Worm (Caenorhabditis elegans) whole organism, L4 larva: Measurements from ENCODE around the gene B0464.6.

Experiments used
- F37D6.2 ChIP-seq: sonication (generic microtip); optimal IDR thresholded peaks from 2 replicates; lab custom pipeline; 2016; ENCODE audit warnings: mild to moderate bottlenecking, missing genetic modification characterization, missing compliant biosample characterization
- F49E8.2 ChIP-seq: sonication (generic microtip); optimal IDR thresholded peaks from 2 replicates; lab custom pipeline; 2016; ENCODE audit warnings: missing compliant biosample characterization, mild to moderate bottlenecking, missing genetic modification characterization, borderline replicate concordance
- T20F7.1 ChIP-seq: fragments of 200-800 bp; sonication (Bioruptor generic); optimal IDR thresholded peaks from 2 replicates; lab custom pipeline; 2018; ENCODE audit warnings: mild to moderate bottlenecking, missing genetic modification characterization, missing compliant biosample characterization
- Y48G9A.11 ChIP-seq: fragments of 200-800 bp; sonication (Bioruptor generic); IDR thresholded peaks from 2 replicates; pipeline ENCODE4 v1.3.6; 2022; ENCODE audit warnings: missing genetic modification reagents, missing genetic modification characterization, missing compliant biosample characterization
- Y75B8A.6 ChIP-seq: fragments of 200-800 bp; sonication (Bioruptor generic); IDR thresholded peaks from 2 replicates; pipeline ENCODE4 v1.3.6; 2022; ENCODE audit warnings: missing genetic modification reagents, missing genetic modification characterization, missing compliant biosample characterization
- ZK337.2 ChIP-seq: fragments of 200-800 bp; sonication (Bioruptor generic); IDR thresholded peaks from 2 replicates; pipeline ENCODE4 v1.3.6; 2022; ENCODE audit warnings: missing genetic modification reagents, missing genetic modification characterization, missing compliant biosample characterization
- aha-1 ChIP-seq: fragments of 150-350 bp; peaks from one replicate; lab custom pipeline; 2014; ENCODE audit warnings: missing biosample characterization, missing genetic modification characterization
- arid-1 ChIP-seq: fragments of 200-800 bp; sonication (Bioruptor generic); conservative IDR thresholded peaks from 2 replicates; pipeline ENCODE4 v1.3.6; 2022; ENCODE audit warnings: missing genetic modification reagents, missing genetic modification characterization, missing compliant biosample characterization
- ceh-28 ChIP-seq: fragments of 150-350 bp; optimal IDR thresholded peaks from 2 replicates; lab custom pipeline; 2014; ENCODE audit warnings: missing biosample characterization, missing genetic modification reagents, missing genetic modification characterization
- ceh-32 ChIP-seq: sonication (generic microtip); optimal IDR thresholded peaks from 2 replicates; lab custom pipeline; 2016; ENCODE audit warnings: mild to moderate bottlenecking, missing genetic modification characterization, missing compliant biosample characterization; ENCODE audit not compliant: poor library complexity
- ceh-44 ChIP-seq: fragments of 200-800 bp; sonication (Bioruptor generic); IDR thresholded peaks from 2 replicates; pipeline ENCODE4 v1.3.6; 2022; ENCODE audit warnings: missing genetic modification reagents, missing genetic modification characterization, missing compliant biosample characterization
- ceh-82 ChIP-seq: sonication (generic microtip); optimal IDR thresholded peaks from 2 replicates; lab custom pipeline; 2017; ENCODE audit warnings: missing biosample characterization, missing genetic modification characterization
- daf-16 ChIP-seq, 3 experiments: sonication (generic microtip); optimal IDR thresholded peaks; 2 replicates each; lab custom pipeline; 2016 to 2017; ENCODE audit warnings: missing genetic modification characterization in 3 of 3, missing genetic modification reagents in 3 of 3, mild to moderate bottlenecking in 2 of 3, missing compliant biosample characterization in 2 of 3, missing biosample characterization in 1 of 3, moderate library complexity in 1 of 3
- daf-19 ChIP-seq: fragments of 200-800 bp; sonication (Bioruptor generic); conservative IDR thresholded peaks from 2 replicates; pipeline ENCODE4 v1.3.6; 2022; ENCODE audit warnings: missing genetic modification characterization, missing compliant biosample characterization
- daf-8 ChIP-seq: fragments of 200-800 bp; sonication (Bioruptor generic); IDR thresholded peaks from 2 replicates; pipeline ENCODE4 v1.3.6; 2022; ENCODE audit warnings: missing genetic modification characterization, missing compliant biosample characterization
- dmd-8 ChIP-seq: fragments of 200-800 bp; sonication (Bioruptor generic); IDR thresholded peaks from 2 replicates; pipeline ENCODE4 v1.3.6; 2022; ENCODE audit warnings: missing genetic modification characterization, missing compliant biosample characterization
- dmd-9 ChIP-seq: fragments of 200-800 bp; sonication (Bioruptor generic); IDR thresholded peaks from 2 replicates; pipeline ENCODE4 v1.3.6; 2022; ENCODE audit warnings: missing genetic modification reagents, missing genetic modification characterization, missing compliant biosample characterization
- dpl-1 ChIP-seq: fragments of 150-350 bp; optimal IDR thresholded peaks from 2 replicates; lab custom pipeline; 2014; ENCODE audit warnings: missing biosample characterization, missing genetic modification reagents, missing genetic modification characterization
- duxl-1 ChIP-seq: sonication (generic microtip); optimal IDR thresholded peaks from 2 replicates; lab custom pipeline; 2016; ENCODE audit warnings: mild to moderate bottlenecking, missing genetic modification characterization, moderate library complexity, missing compliant biosample characterization; ENCODE audit not compliant: poor library complexity
- hif-1 ChIP-seq, 2 experiments: sonication (generic microtip); optimal IDR thresholded peaks; 2 replicates each; lab custom pipeline; 2016 to 2017; ENCODE audit warnings: missing compliant biosample characterization in 2 of 2, missing genetic modification characterization in 2 of 2, missing genetic modification reagents in 2 of 2, missing genotype in 2 of 2, mild to moderate bottlenecking in 1 of 2
- hmg-1.1 ChIP-seq: fragments of 200-800 bp; sonication (Bioruptor generic); IDR thresholded peaks from 2 replicates; pipeline ENCODE4 v1.3.6; 2022; ENCODE audit warnings: missing genetic modification reagents, missing genetic modification characterization, missing compliant biosample characterization
- lim-7 ChIP-seq: fragments of 200-800 bp; sonication (Bioruptor generic); IDR thresholded peaks from 2 replicates; pipeline ENCODE4 v1.3.6; 2022; ENCODE audit warnings: missing genetic modification characterization, missing compliant biosample characterization
- lin-1 ChIP-seq: fragments of 200-800 bp; sonication (Bioruptor generic); IDR thresholded peaks from 2 replicates; pipeline ENCODE4 v1.3.6; 2022; ENCODE audit warnings: missing genetic modification reagents, missing genetic modification characterization, missing compliant biosample characterization
- lin-13 ChIP-seq: fragments of 150-350 bp; optimal IDR thresholded peaks from 2 replicates; lab custom pipeline; 2014; ENCODE audit warnings: missing biosample characterization, missing genetic modification reagents, missing genetic modification characterization
- lin-15B ChIP-seq: fragments of 150-350 bp; sonication (generic microtip); optimal IDR thresholded peaks from 3 replicates; lab custom pipeline; 2014; ENCODE audit warnings: missing biosample characterization, missing genetic modification characterization
- lin-29 ChIP-seq: fragments of 200-800 bp; sonication (Bioruptor generic); IDR thresholded peaks from 2 replicates; pipeline ENCODE4 v1.3.6; 2022; ENCODE audit warnings: missing genetic modification reagents, missing genetic modification characterization, missing compliant biosample characterization
- lin-38 ChIP-seq: fragments of 200-800 bp; sonication (Bioruptor generic); IDR thresholded peaks from 2 replicates; pipeline ENCODE4 v1.3.6; 2022; ENCODE audit warnings: missing genetic modification reagents, missing genetic modification characterization, missing compliant biosample characterization
- lsy-2 ChIP-seq, 2 experiments: fragments of 150-350 bp in 1 of 2; sonication (generic microtip) in 1 of 2; optimal IDR thresholded peaks; 2 replicates each; lab custom pipeline; 2014 to 2017; ENCODE audit warnings: missing biosample characterization in 2 of 2, missing genetic modification characterization in 2 of 2
- mdl-1 ChIP-seq, 2 experiments: fragments of 150-350 bp in 1 of 2; sonication (generic microtip) in 1 of 2; optimal IDR thresholded peaks; 2 replicates each; lab custom pipeline; 2014 to 2017; ENCODE audit warnings: missing biosample characterization in 2 of 2, missing genetic modification characterization in 2 of 2
- mes-2 ChIP-seq: sonication (generic microtip); optimal IDR thresholded peaks from 2 replicates; lab custom pipeline; 2016; ENCODE audit warnings: missing genotype, mild to moderate bottlenecking, missing genetic modification characterization, missing compliant biosample characterization; ENCODE audit not compliant: poor library complexity, severe bottlenecking
- nhr-10 ChIP-seq: fragments of 150-350 bp; optimal IDR thresholded peaks from 2 replicates; lab custom pipeline; 2014; ENCODE audit warnings: missing biosample characterization, missing genetic modification characterization
- nhr-28 ChIP-seq: fragments of 150-350 bp; optimal IDR thresholded peaks from 2 replicates; lab custom pipeline; 2014; ENCODE audit warnings: missing biosample characterization, missing genetic modification characterization
- nhr-42 ChIP-seq: fragments of 200-800 bp; sonication (Bioruptor generic); IDR thresholded peaks from 2 replicates; pipeline ENCODE4 v1.3.6; 2022; ENCODE audit warnings: missing genetic modification characterization, missing compliant biosample characterization
- nhr-48 ChIP-seq: sonication (generic microtip); optimal IDR thresholded peaks from 2 replicates; lab custom pipeline; 2016; ENCODE audit warnings: mild to moderate bottlenecking, missing genetic modification characterization, missing compliant biosample characterization
- nhr-6 ChIP-seq: fragments of 150-350 bp; optimal IDR thresholded peaks from 2 replicates; lab custom pipeline; 2014; ENCODE audit warnings: missing biosample characterization, missing genetic modification characterization
- nhr-77 ChIP-seq: fragments of 150-350 bp; optimal IDR thresholded peaks from 2 replicates; lab custom pipeline; 2014; ENCODE audit warnings: missing biosample characterization, missing genetic modification characterization
- pha-4 ChIP-seq, 2 experiments: fragments of 150-350 bp in 1 of 2; fragments of 200-800 bp in 1 of 2; sonication (Bioruptor generic) in 1 of 2; IDR thresholded peaks in 1 of 2; optimal IDR thresholded peaks in 1 of 2; 2 replicates each; pipeline versions ENCODE4 v1.3.6 to Lab custom; 2014 to 2022; ENCODE audit warnings: missing genetic modification characterization in 2 of 2, missing genetic modification reagents in 2 of 2, missing biosample characterization in 1 of 2, missing compliant biosample characterization in 1 of 2
- php-3 ChIP-seq: fragments of 200-800 bp; sonication (Bioruptor generic); IDR thresholded peaks from 2 replicates; pipeline ENCODE4 v1.3.6; 2022; ENCODE audit warnings: missing genetic modification reagents, missing genetic modification characterization, missing compliant biosample characterization
- pqm-1 ChIP-seq: sonication (generic microtip); optimal IDR thresholded peaks from 2 replicates; lab custom pipeline; 2017; ENCODE audit warnings: missing biosample characterization, missing genetic modification characterization
- snpc-1.2 ChIP-seq: fragments of 200-800 bp; sonication (Bioruptor generic); IDR thresholded peaks from 2 replicates; pipeline ENCODE4 v1.3.6; 2022; ENCODE audit warnings: missing genetic modification reagents, missing genetic modification characterization, missing compliant biosample characterization
- tra-1 ChIP-seq: fragments of 200-800 bp; sonication (Bioruptor generic); IDR thresholded peaks from 2 replicates; pipeline ENCODE4 v1.3.6; 2022; ENCODE audit warnings: missing genetic modification reagents, missing genetic modification characterization, missing compliant biosample characterization
- vab-7 ChIP-seq: fragments of 200-800 bp; sonication (Bioruptor generic); IDR thresholded peaks from 2 replicates; pipeline ENCODE4 v1.3.6; 2022; ENCODE audit warnings: missing genetic modification reagents, missing genetic modification characterization, missing compliant biosample characterization
- zfp-2 ChIP-seq: sonication (generic microtip); optimal IDR thresholded peaks from 2 replicates; lab custom pipeline; 2016; ENCODE audit warnings: mild to moderate bottlenecking, missing genetic modification characterization, missing compliant biosample characterization
- zip-2 ChIP-seq: fragments of 150-350 bp; optimal IDR thresholded peaks from 2 replicates; lab custom pipeline; 2014; ENCODE audit warnings: missing biosample characterization, missing genetic modification characterization
- ztf-11 ChIP-seq: fragments of 150-350 bp; optimal IDR thresholded peaks from 2 replicates; lab custom pipeline; 2014; ENCODE audit warnings: missing biosample characterization, missing genetic modification characterization
- ztf-7 ChIP-seq: fragments of 150-350 bp; optimal IDR thresholded peaks from 2 replicates; lab custom pipeline; 2014; ENCODE audit warnings: missing biosample characterization, missing genetic modification characterization

The B0464.6 gene

DNA sequence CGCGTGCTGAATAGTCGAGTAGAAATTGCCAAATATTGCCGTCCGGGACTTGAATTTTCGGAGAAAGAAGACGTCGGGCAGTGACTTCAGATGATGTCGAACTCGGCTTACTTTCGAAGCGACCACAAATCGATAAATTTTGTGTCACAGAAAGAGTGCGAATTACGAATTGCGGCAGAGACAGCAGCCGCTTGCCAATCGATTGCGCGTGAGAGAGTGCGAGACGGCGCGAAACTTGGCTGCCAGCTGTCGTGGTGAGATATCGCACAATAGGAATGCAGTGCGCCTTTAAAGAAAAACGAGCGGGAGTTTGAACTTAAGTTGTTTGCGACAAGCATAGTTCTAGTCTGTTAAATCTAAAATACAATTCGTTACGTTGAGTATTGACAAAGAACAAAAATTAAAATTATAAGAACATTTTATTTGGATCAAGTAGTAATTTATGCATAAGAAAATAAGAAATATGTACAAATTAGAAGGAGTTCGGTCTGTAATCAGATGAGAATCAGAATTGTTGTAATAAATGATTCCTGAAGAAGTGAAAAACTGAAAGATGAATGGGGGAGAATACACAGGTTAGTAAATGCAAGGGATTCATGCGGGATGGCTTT lies 22.2 kb downstream of the B0464.6 start, which contains the start of gene pir-2 (continued):
- peak; percentile 29 for TF ChIP-seq duxl-1 (tag; lab: Kevin White, UChicago)
- TF ChIP-seq hmg-1.1 (GFP tag; lab: Robert Waterston, UW): peak; percentile 81
- TF ChIP-seq nhr-48 (tag; lab: Kevin White, UChicago): peak; percentile 7
- TF ChIP-seq zfp-2 (tag; lab: Kevin White, UChicago): peak; percentile 16
- TF ChIP-seq zip-2 (tag; lab: Kevin White, UChicago): no peak
- peak in 1 of 2 experiments; percentile 54 for TF ChIP-seq hif-1 (tag; optimal IDR thresholded peaks at IDR 0.05; lab: Kevin White, UChicago)
- TF ChIP-seq nhr-10 (tag; lab: Kevin White, UChicago): peak; percentile 26
- TF ChIP-seq daf-8: no peak
- 0 out of 2 replicates have a peak, but pooled peaks have one; percentile 44 for TF ChIP-seq nhr-42 (GFP tag; lab: Robert Waterston, UW)
- TF ChIP-seq F37D6.2: peak; percentile 49
- TF ChIP-seq ceh-44 (GFP tag; lab: Robert Waterston, UW): no peak
- peak in 1 of 2 experiments; percentile 62 for TF ChIP-seq mdl-1 (tag; optimal IDR thresholded peaks at IDR 0.05; lab: Kevin White, UChicago)
- peak; percentile 71 for TF ChIP-seq aha-1 (tag; lab: Kevin White, UChicago)
- no peak for TF ChIP-seq lim-7 (GFP tag; lab: Robert Waterston, UW)
- TF ChIP-seq pqm-1 (tag; lab: Kevin White, UChicago): no peak
- TF ChIP-seq mes-2 (tag; lab: Kevin White, UChicago): peak; percentile 92
- peak; percentile 93 for TF ChIP-seq dpl-1 (GFP tag; lab: Kevin White, UChicago)
- TF ChIP-seq vab-7 (GFP tag; lab: Robert Waterston, UW): peak; percentile 41; the same call in 1 of the 2 replicates
- no peak for TF ChIP-seq daf-16 (GFP tag; optimal IDR thresholded peaks at IDR 0.05; lab: Kevin White, UChicago)
- TF ChIP-seq daf-16 (tag; optimal IDR thresholded peaks at IDR 0.05; lab: Kevin White, UChicago): peak; percentile 21
- no peak for TF ChIP-seq php-3
- no peak for TF ChIP-seq dmd-8 (GFP tag; lab: Robert Waterston, UW)
- peak; percentile 79 for TF ChIP-seq lin-38
- peak; percentile 31 for TF ChIP-seq nhr-77 (tag; lab: Kevin White, UChicago)

DNA sequence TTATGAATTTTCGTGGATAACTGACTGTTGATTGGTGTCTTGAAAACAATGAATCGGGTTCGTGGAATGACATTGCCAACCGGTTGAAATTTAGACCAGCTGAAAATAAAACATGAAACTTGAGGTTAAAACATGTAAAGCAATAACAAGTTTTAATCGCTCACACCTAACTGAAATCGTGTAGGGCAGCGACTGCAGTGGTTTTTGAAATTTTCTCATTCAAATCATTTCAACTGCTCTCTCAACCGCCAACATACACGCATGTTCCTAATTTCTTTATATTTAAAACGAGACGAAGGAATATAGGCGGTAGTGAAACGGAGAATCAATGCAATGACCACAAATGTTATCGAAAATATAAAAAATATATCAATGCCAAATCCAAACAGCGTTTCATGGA lies 22.9 kb downstream of the B0464.6 start:
- TF ChIP-seq ceh-28 (tag; lab: Kevin White, UChicago) (no peak), snpc-1.2 (no peak), daf-19 (GFP tag; lab: Robert Waterston, UW) (0 out of 2 replicates have a peak, but pooled peaks have one; percentile 25), Y75B8A.6 (GFP tag; lab: Robert Waterston, UW) (no peak), ceh-82 (tag; lab: Kevin White, UChicago) (no peak), Y48G9A.11 (0 out of 2 replicates have a peak, but pooled peaks have one; percentile 5), lin-38 (peak; percentile 31; the same call in 1 of the 2 replicates), lin-13 (GFP tag; lab: Kevin White, UChicago) (peak; percentile 40), F49E8.2 (tag; lab: Kevin White, UChicago) (peak; percentile 5), arid-1 (GFP tag; lab: Robert Waterston, UW) (0 out of 2 replicates have a peak, but pooled peaks have one; percentile 35), dpl-1 (GFP tag; lab: Kevin White, UChicago) (no peak)
- TF ChIP-seq, all 104 proteins: peak for 6

DNA sequence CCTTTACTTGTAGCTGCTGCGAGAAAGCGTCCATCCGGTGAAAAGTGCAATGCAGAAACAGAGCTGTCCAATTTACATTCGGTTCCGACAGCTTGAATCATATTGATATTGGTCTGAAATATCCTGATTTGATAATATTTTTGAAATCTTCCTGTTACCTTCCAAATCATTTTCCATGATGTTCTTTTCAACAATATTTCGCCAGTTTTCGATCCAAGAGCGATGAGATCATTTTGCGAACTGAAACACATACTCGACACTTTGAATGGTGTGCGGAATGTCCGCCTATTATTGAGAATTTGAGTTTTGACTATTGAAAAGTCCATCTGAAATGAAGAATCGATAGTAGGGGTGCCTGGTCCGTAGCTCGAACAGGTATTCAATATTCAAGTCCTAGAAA lies 24.6 kb downstream of the B0464.6 start, which contains the start of gene emb-30:
TSS of gene emb-30 (minus strand) at position 328 of the 400 bp plus-strand sequence.
- no peak for TF ChIP-seq ztf-7 (tag; lab: Kevin White, UChicago)
- no peak for TF ChIP-seq daf-8
- no peak for TF ChIP-seq lin-29 (GFP tag; lab: Robert Waterston, UW)
- TF ChIP-seq nhr-6: no peak
- TF ChIP-seq ZK337.2 (GFP tag; lab: Robert Waterston, UW): no peak
- TF ChIP-seq lin-1: no peak
- no peak for TF ChIP-seq F49E8.2 (tag; lab: Kevin White, UChicago)
- TF ChIP-seq lsy-2 (tag; optimal IDR thresholded peaks at IDR 0.05; lab: Kevin White, UChicago): peak in 1 of 2 experiments; percentile 20
- TF ChIP-seq T20F7.1 (GFP tag; lab: Kevin White, UChicago): no peak
- TF ChIP-seq lin-15B (tag; lab: Kevin White, UChicago): no peak
- TF ChIP-seq tra-1 (GFP tag; lab: Robert Waterston, UW): no peak
- no peak for TF ChIP-seq nhr-28 (tag; lab: Kevin White, UChicago)
- TF ChIP-seq dmd-8 (GFP tag; lab: Robert Waterston, UW): no peak
- TF ChIP-seq pha-4 (GFP tag; IDR thresholded peaks at IDR 0.05; lab: Robert Waterston, UW): no peak
- TF ChIP-seq pha-4 (tag; optimal IDR thresholded peaks at IDR 0.05; lab: Kevin White, UChicago): no peak
- peak; percentile 34 for TF ChIP-seq duxl-1 (tag; lab: Kevin White, UChicago)
- no peak for TF ChIP-seq dmd-9 (GFP tag; lab: Robert Waterston, UW)
- no peak for TF ChIP-seq ztf-11 (tag; lab: Kevin White, UChicago)
- no peak for TF ChIP-seq ceh-32
